Fruit fly (Drosophila melanogaster): ENCODE results near the gene CG14671.

Gene CG14671

DNA sequence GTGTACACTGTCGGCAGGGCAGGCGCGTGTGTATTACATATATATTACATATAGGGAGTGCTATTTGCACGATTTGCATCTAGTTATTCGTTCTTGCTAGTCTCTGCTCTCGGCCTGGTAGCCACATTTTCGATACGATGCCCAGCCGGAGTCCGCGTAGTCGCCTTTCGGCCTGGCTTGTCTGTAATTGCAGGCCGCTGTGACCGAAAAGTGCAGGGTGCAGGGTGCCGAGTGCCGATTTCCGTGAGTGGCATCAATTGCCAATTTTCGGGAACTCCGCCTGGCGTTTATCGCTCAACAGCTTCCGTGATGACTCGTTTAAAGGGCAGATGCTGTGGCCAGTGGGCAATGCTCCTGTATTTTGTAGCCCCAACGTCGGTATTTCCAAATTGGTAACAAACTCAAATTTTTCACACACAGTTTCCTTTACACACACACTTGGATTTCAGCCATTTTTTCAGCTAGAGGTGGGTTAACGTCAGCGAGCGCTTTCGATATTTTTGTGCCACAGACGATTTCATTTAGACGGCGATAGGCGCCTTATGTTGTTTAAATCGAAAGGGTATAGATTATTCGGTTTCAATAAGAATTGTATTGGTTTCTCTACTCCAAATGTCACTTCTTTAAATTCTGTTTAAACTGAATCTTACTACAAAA is 23.4 kb upstream of the CG14671 start, which contains the start of gene CG2926 (continued):
- TF ChIP-seq slbo (GFP tag; IDR thresholded peaks at IDR 0.05) (peak; percentile 72), CG2120 (GFP tag; optimal IDR thresholded peaks at IDR 0.05) (peak; percentile 68), bab2 (GFP tag; optimal IDR thresholded peaks at IDR 0.05) (no peak), klu (GFP tag; IDR thresholded peaks at IDR 0.05) (no peak), onecut (GFP tag; IDR thresholded peaks at IDR 0.05) (peak; percentile 47), CG18476 (GFP tag; optimal IDR thresholded peaks at IDR 0.05) (no peak), Xrp1 (GFP tag; IDR thresholded peaks at IDR 0.05) (0 out of 2 replicates have a peak, but pooled peaks have one; percentile 15), Ravus (GFP tag; IDR thresholded peaks at IDR 0.05) (no peak), CG12769 (tag; optimal IDR thresholded peaks at IDR 0.05) (no peak), Dip2 (GFP tag; IDR thresholded peaks at IDR 0.05) (no peak), Dll (GFP tag; IDR thresholded peaks at IDR 0.05; ENCODE audit: partially characterized antibody) (peak; percentile 82), CG8089 (GFP tag; optimal IDR thresholded peaks at IDR 0.05) (no peak), bcd (GFP tag; optimal IDR thresholded peaks at IDR 0.05) (no peak), nmo (GFP tag; optimal IDR thresholded peaks at IDR 0.05) (peak; percentile 37), pfk (GFP tag; optimal IDR thresholded peaks at IDR 0.05) (no peak), kay (GFP tag; optimal IDR thresholded peaks at IDR 0.05) (peak; percentile 28), CG4282 (GFP tag; optimal IDR thresholded peaks at IDR 0.05) (peak; percentile 15), CG15601 (tag; optimal IDR thresholded peaks at IDR 0.05) (no peak), CkIIα-i1 (GFP tag; IDR thresholded peaks at IDR 0.05) (no peak), luna (GFP tag; optimal IDR thresholded peaks at IDR 0.05) (no peak), esg (GFP tag; conservative IDR thresholded peaks at IDR 0.05) (no peak), cas (GFP tag; IDR thresholded peaks at IDR 0.05) (no peak), E2f2 (GFP tag; IDR thresholded peaks at IDR 0.05) (peak; percentile 72), hbn (GFP tag; IDR thresholded peaks at IDR 0.05; ENCODE audit: partially characterized antibody) (peak; percentile 83), NfI (GFP tag; optimal IDR thresholded peaks at IDR 0.05) (no peak), Ada2b (GFP tag; IDR thresholded peaks at IDR 0.05) (0 out of 2 replicates have a peak, but pooled peaks have one; percentile 5), tin (GFP tag; optimal IDR thresholded peaks at IDR 0.05) (peak; percentile 29), her (GFP tag; optimal IDR thresholded peaks at IDR 0.05) (peak; percentile 55), Asciz (GFP tag; optimal IDR thresholded peaks at IDR 0.05) (no peak), CG10979 (tag; optimal IDR thresholded peaks at IDR 0.05) (no peak), rib (GFP tag; IDR thresholded peaks at IDR 0.05) (peak; percentile 57), sr (GFP tag; IDR thresholded peaks at IDR 0.05) (no peak), CG11695 (GFP tag; IDR thresholded peaks at IDR 0.05) (no peak), Stat92E (GFP tag; optimal IDR thresholded peaks at IDR 0.05) (peak in 1 of 3 experiments; percentile 29), gem (tag; optimal IDR thresholded peaks at IDR 0.05) (no peak), pros (GFP tag; optimal IDR thresholded peaks at IDR 0.05) (no peak), Taf1 (GFP tag; IDR thresholded peaks at IDR 0.05) (no peak), Sox102F (GFP tag; optimal IDR thresholded peaks at IDR 0.05) (no peak), CG13123 (GFP tag; optimal IDR thresholded peaks at IDR 0.05) (no peak), Hey (tag; optimal IDR thresholded peaks at IDR 0.05) (no peak), Drgx (GFP tag; IDR thresholded peaks at IDR 0.05) (no peak), ftz-f1 (GFP tag; optimal IDR thresholded peaks at IDR 0.05) (no peak), CG9727 (GFP tag; optimal IDR thresholded peaks at IDR 0.05) (no peak), HLH3B (GFP tag; IDR thresholded peaks at IDR 0.05) (0 out of 2 replicates have a peak, but pooled peaks have one; percentile 6), dysf (GFP tag; IDR thresholded peaks at IDR 0.05) (peak; percentile 45; the same call in 1 of the 3 replicates), sc (optimal IDR thresholded peaks at IDR 0.05) (no peak), sc (GFP tag; optimal IDR thresholded peaks at IDR 0.05) (no peak), CG6854 (GFP tag; optimal IDR thresholded peaks at IDR 0.05) (no peak), jigr1 (GFP tag; IDR thresholded peaks at IDR 0.05) (no peak), CG11696 (GFP tag; IDR thresholded peaks at IDR 0.05) (no peak), CG2712 (tag; optimal IDR thresholded peaks at IDR 0.05) (no peak)
